Worm (Caenorhabditis elegans) whole organism, L1 larva: ENCODE data around the gene twnk-1.

Source experiments
- C04F5.9 ChIP-seq: sonication (generic microtip); optimal IDR thresholded peaks from 2 replicates; lab custom pipeline; 2016; ENCODE audit warnings: missing genetic modification characterization, missing compliant biosample characterization
- C16A3.4 ChIP-seq: fragments of 150-350 bp; optimal IDR thresholded peaks from 2 replicates; lab custom pipeline; 2014; ENCODE audit warnings: missing biosample characterization, missing genetic modification characterization
- C34B4.2 ChIP-seq: sonication (generic microtip); optimal IDR thresholded peaks from 2 replicates; lab custom pipeline; 2017; ENCODE audit warnings: mild to moderate bottlenecking, missing genetic modification characterization, missing compliant biosample characterization
- Y116A8C.19 ChIP-seq: sonication (generic microtip); optimal IDR thresholded peaks from 2 replicates; lab custom pipeline; 2016; ENCODE audit warnings: missing compliant biosample characterization, missing genetic modification characterization, borderline replicate concordance
- aly-2 ChIP-seq: fragments of 150-350 bp; optimal IDR thresholded peaks from 2 replicates; lab custom pipeline; 2014; ENCODE audit warnings: missing biosample characterization, missing genetic modification characterization
- ama-1 ChIP-seq: fragments of 150-350 bp; optimal IDR thresholded peaks from 2 replicates; lab custom pipeline; 2014
- ceh-8 ChIP-seq: fragments of 200-800 bp; sonication (Bioruptor generic); optimal IDR thresholded peaks from 2 replicates; lab custom pipeline; 2018; ENCODE audit warnings: mild to moderate bottlenecking, missing genetic modification characterization, moderate library complexity, missing compliant biosample characterization
- ceh-88 ChIP-seq: fragments of 200-800 bp; sonication (Bioruptor generic); IDR thresholded peaks from 2 replicates; pipeline ENCODE4 v1.3.6; 2022; ENCODE audit warnings: missing genetic modification characterization, missing compliant biosample characterization
- ceh-90 ChIP-seq: sonication (generic microtip); optimal IDR thresholded peaks from 2 replicates; lab custom pipeline; 2016; ENCODE audit warnings: missing genetic modification characterization, missing compliant biosample characterization
- dsc-1 ChIP-seq: sonication (generic microtip); optimal IDR thresholded peaks from 2 replicates; lab custom pipeline; 2016; ENCODE audit warnings: mild to moderate bottlenecking, missing genetic modification characterization, missing compliant biosample characterization
- efl-1 ChIP-seq, 4 experiments: fragments of 150-350 bp; optimal IDR thresholded peaks in 3 of 4; peaks in 1 of 4; 1 replicate in 1 of 4; 2 replicates in 3 of 4; lab custom pipeline; 2014; ENCODE audit warnings: missing biosample characterization in 2 of 4, missing genetic modification characterization in 2 of 4, missing genetic modification reagents in 2 of 4
- efl-3 ChIP-seq: fragments of 200-800 bp; sonication (Bioruptor generic); optimal IDR thresholded peaks from 2 replicates; lab custom pipeline; 2018; ENCODE audit warnings: mild to moderate bottlenecking, missing genetic modification characterization, missing compliant biosample characterization
- elt-2 ChIP-seq: sonication (generic microtip); optimal IDR thresholded peaks from 2 replicates; lab custom pipeline; 2016; ENCODE audit warnings: missing genetic modification characterization, mild to moderate bottlenecking, inconsistent platforms, missing compliant biosample characterization, missing genetic modification reagents
- ets-5 ChIP-seq: fragments of 200-800 bp; sonication (Bioruptor generic); IDR thresholded peaks from 2 replicates; pipeline ENCODE4 v1.3.6; 2022; ENCODE audit warnings: missing genetic modification characterization, missing compliant biosample characterization
- fkh-10 ChIP-seq: sonication (generic microtip); optimal IDR thresholded peaks from 2 replicates; lab custom pipeline; 2017; ENCODE audit warnings: missing biosample characterization, missing genetic modification reagents, missing genetic modification characterization
- fkh-8 ChIP-seq: sonication (generic microtip); optimal IDR thresholded peaks from 2 replicates; lab custom pipeline; 2016; ENCODE audit warnings: mild to moderate bottlenecking, missing genetic modification characterization, missing compliant biosample characterization
- fos-1 ChIP-seq: fragments of 150-350 bp; optimal IDR thresholded peaks from 2 replicates; lab custom pipeline; 2014; ENCODE audit warnings: missing biosample characterization, missing genetic modification characterization
- grh-1 ChIP-seq: fragments of 200-800 bp; sonication (Bioruptor generic); IDR thresholded peaks from 2 replicates; pipeline ENCODE4 v1.3.6; 2022; ENCODE audit warnings: missing genetic modification reagents, missing genetic modification characterization, missing compliant biosample characterization
- lin-13 ChIP-seq: fragments of 150-350 bp; optimal IDR thresholded peaks from 2 replicates; lab custom pipeline; 2014; ENCODE audit warnings: missing biosample characterization, missing genetic modification reagents, missing genetic modification characterization
- lin-14 ChIP-seq: fragments of 200-800 bp; sonication (Bioruptor generic); optimal IDR thresholded peaks from 2 replicates; lab custom pipeline; 2018; ENCODE audit warnings: mild to moderate bottlenecking, missing genetic modification characterization, moderate library complexity, missing compliant biosample characterization
- lin-15B ChIP-seq: fragments of 150-350 bp; sonication (generic microtip); optimal IDR thresholded peaks from 3 replicates; lab custom pipeline; 2014; ENCODE audit warnings: missing biosample characterization, missing genetic modification characterization
- lir-3 ChIP-seq: sonication (generic microtip); optimal IDR thresholded peaks from 2 replicates; lab custom pipeline; 2016; ENCODE audit warnings: mild to moderate bottlenecking, missing genetic modification characterization, moderate library complexity, missing compliant biosample characterization; ENCODE audit not compliant: poor library complexity
- mab-9 ChIP-seq: fragments of 200-800 bp; sonication (Bioruptor generic); IDR thresholded peaks from 2 replicates; pipeline ENCODE4 v1.3.6; 2022; ENCODE audit warnings: missing genetic modification reagents, missing genetic modification characterization, missing compliant biosample characterization
- mdl-1 ChIP-seq, 2 experiments: fragments of 150-350 bp; optimal IDR thresholded peaks; 2 replicates each; lab custom pipeline; 2014 to 2017; ENCODE audit warnings: missing biosample characterization in 2 of 2, missing genetic modification characterization in 2 of 2, inconsistent platforms in 1 of 2
- mef-2 ChIP-seq: fragments of 150-350 bp; optimal IDR thresholded peaks from 2 replicates; lab custom pipeline; 2014; ENCODE audit warnings: missing biosample characterization, missing genetic modification characterization
- mep-1 ChIP-seq: fragments of 150-350 bp; optimal IDR thresholded peaks from 2 replicates; lab custom pipeline; 2014; ENCODE audit warnings: missing biosample characterization, missing genetic modification characterization
- nhr-12 ChIP-seq: sonication (generic microtip); optimal IDR thresholded peaks from 2 replicates; lab custom pipeline; 2017; ENCODE audit warnings: missing biosample characterization, missing genetic modification characterization
- nhr-19 ChIP-seq: fragments of 200-800 bp; sonication (Bioruptor generic); conservative IDR thresholded peaks from 2 replicates; pipeline ENCODE4 v1.3.6; 2022; ENCODE audit warnings: missing genetic modification characterization, missing compliant biosample characterization
- nhr-20 ChIP-seq: sonication (generic microtip); optimal IDR thresholded peaks from 2 replicates; lab custom pipeline; 2016; ENCODE audit warnings: mild to moderate bottlenecking, missing genetic modification characterization, missing compliant biosample characterization
- nhr-28 ChIP-seq: fragments of 150-350 bp; optimal IDR thresholded peaks from 2 replicates; lab custom pipeline; 2014; ENCODE audit warnings: missing biosample characterization, missing genetic modification characterization
- nhr-47 ChIP-seq: sonication (generic microtip); optimal IDR thresholded peaks from 2 replicates; lab custom pipeline; 2016; ENCODE audit warnings: mild to moderate bottlenecking, missing genetic modification characterization, moderate library complexity, missing compliant biosample characterization
- nhr-76 ChIP-seq: sonication (generic microtip); optimal IDR thresholded peaks from 2 replicates; lab custom pipeline; 2017; ENCODE audit warnings: missing biosample characterization, missing genetic modification characterization
- nhr-84 ChIP-seq: sonication (generic microtip); optimal IDR thresholded peaks from 2 replicates; lab custom pipeline; 2017; ENCODE audit warnings: missing biosample characterization, missing genetic modification characterization
- nhr-85 ChIP-seq: sonication (generic microtip); peaks from one replicate; lab custom pipeline; 2016; ENCODE audit warnings: missing genetic modification characterization, inconsistent platforms, missing compliant biosample characterization
- pax-3 ChIP-seq: fragments of 200-800 bp; sonication (Bioruptor generic); optimal IDR thresholded peaks from 2 replicates; lab custom pipeline; 2018; ENCODE audit warnings: mild to moderate bottlenecking, missing genetic modification characterization, moderate library complexity, missing compliant biosample characterization
- pqm-1 ChIP-seq: sonication (generic microtip); optimal IDR thresholded peaks from 3 replicates; lab custom pipeline; 2017; ENCODE audit warnings: missing biosample characterization, missing genetic modification characterization
- skn-1 ChIP-seq: fragments of 150-350 bp; optimal IDR thresholded peaks from 2 replicates; lab custom pipeline; 2014; ENCODE audit warnings: missing biosample characterization, missing genetic modification characterization
- snu-23 ChIP-seq: sonication (generic microtip); optimal IDR thresholded peaks from 2 replicates; lab custom pipeline; 2016; ENCODE audit warnings: missing genetic modification characterization, missing compliant biosample characterization
- sptf-1 ChIP-seq: fragments of 150-350 bp; optimal IDR thresholded peaks from 2 replicates; lab custom pipeline; 2014; ENCODE audit warnings: missing biosample characterization, missing genetic modification characterization
- sup-37 ChIP-seq: fragments of 200-800 bp; sonication (Bioruptor generic); optimal IDR thresholded peaks from 2 replicates; lab custom pipeline; 2018; ENCODE audit warnings: mild to moderate bottlenecking, missing genetic modification characterization, missing compliant biosample characterization
- swsn-7 ChIP-seq: sonication (generic microtip); optimal IDR thresholded peaks from 2 replicates; lab custom pipeline; 2016; ENCODE audit warnings: missing genetic modification characterization, missing compliant biosample characterization
- unc-130 ChIP-seq: fragments of 150-350 bp; optimal IDR thresholded peaks from 2 replicates; lab custom pipeline; 2017; ENCODE audit warnings: missing biosample characterization, missing genetic modification characterization, inconsistent platforms
- unc-30 ChIP-seq: sonication (generic microtip); optimal IDR thresholded peaks from 2 replicates; lab custom pipeline; 2017; ENCODE audit warnings: missing biosample characterization, missing genetic modification characterization
- unc-62 ChIP-seq: fragments of 150-350 bp; optimal IDR thresholded peaks from 2 replicates; lab custom pipeline; 2014; ENCODE audit warnings: missing biosample characterization, missing genetic modification reagents, missing genetic modification characterization
- unc-98 ChIP-seq: fragments of 200-800 bp; sonication (Bioruptor generic); IDR thresholded peaks from 2 replicates; pipeline ENCODE4 v1.3.6; 2022; ENCODE audit warnings: missing genetic modification characterization, missing compliant biosample characterization
- xbp-1 ChIP-seq: sonication (generic microtip); optimal IDR thresholded peaks from 2 replicates; lab custom pipeline; 2016; ENCODE audit warnings: missing genetic modification characterization, missing compliant biosample characterization
- zag-1 ChIP-seq: fragments of 150-350 bp; optimal IDR thresholded peaks from 2 replicates; lab custom pipeline; 2014; ENCODE audit warnings: missing biosample characterization, missing genetic modification characterization
- zip-4 ChIP-seq: fragments of 200-800 bp; sonication (Bioruptor generic); optimal IDR thresholded peaks from 2 replicates; lab custom pipeline; 2018; ENCODE audit warnings: mild to moderate bottlenecking, missing genetic modification characterization, moderate library complexity, missing compliant biosample characterization

twnk-1 gene

ce11 chrX:5816346-5816745 lies 25.3 kb downstream of the twnk-1 start (continued):
- TF ChIP-seq ets-5 (GFP tag; lab: Robert Waterston, UW) (no peak), ceh-8 (no peak), zag-1 (tag; lab: Kevin White, UChicago) (no peak), mep-1 (tag; lab: Kevin White, UChicago) (no peak), unc-130 (no peak), xbp-1 (tag; lab: Kevin White, UChicago) (peak; percentile 3), ceh-88 (GFP tag; lab: Robert Waterston, UW) (no peak), nhr-12 (tag; lab: Kevin White, UChicago) (no peak), efl-3 (GFP tag; lab: Kevin White, UChicago) (no peak), fos-1 (tag; lab: Kevin White, UChicago) (no peak), sptf-1 (tag; lab: Kevin White, UChicago) (no peak), lir-3 (tag; lab: Kevin White, UChicago) (no peak), Y116A8C.19 (no peak), skn-1 (no peak), ceh-90 (no peak), aly-2 (no peak), C16A3.4 (tag; lab: Kevin White, UChicago) (no peak), lin-13 (no peak), sup-37 (GFP tag; lab: Kevin White, UChicago) (no peak), mab-9 (GFP tag; lab: Robert Waterston, UW) (no peak), ama-1 (lab: Kevin White, UChicago) (no peak), C04F5.9 (no peak), nhr-47 (tag; lab: Kevin White, UChicago) (peak; percentile 12), snu-23 (GFP tag; lab: Kevin White, UChicago) (no peak)

ce11 chrX:5817078-5817477 lies 26.1 kb downstream of the twnk-1 start:
- TF ChIP-seq lin-14 (GFP tag; lab: Kevin White, UChicago) (no peak), C34B4.2 (tag; lab: Kevin White, UChicago) (no peak), C04F5.9 (no peak), ceh-90 (no peak), mdl-1 (tag; optimal IDR thresholded peaks at IDR 0.05; lab: Kevin White, UChicago) (no peak), elt-2 (no peak), sup-37 (GFP tag; lab: Kevin White, UChicago) (no peak), nhr-76 (tag; lab: Kevin White, UChicago) (no peak)

- TF ChIP-seq lin-14 (GFP tag; lab: Kevin White, UChicago) = no peak
- no peak for TF ChIP-seq nhr-12 (tag; lab: Kevin White, UChicago)
- peak; percentile 33 for TF ChIP-seq nhr-85 (tag; lab: Kevin White, UChicago)
- no peak for TF ChIP-seq efl-1 (optimal IDR thresholded peaks at IDR 0.05; lab: Kevin White, UChicago)
- peak in 1 of 2 experiments; percentile 39 for TF ChIP-seq efl-1 (GFP tag; optimal IDR thresholded peaks at IDR 0.05 in 1 of 2; lab: Kevin White, UChicago)
- no peak for TF ChIP-seq nhr-20
Observed at ce11 chrX:5818176-5818575, 27.2 kb downstream of the twnk-1 start.

ce11 chrX:5819702-5820470 lies 28.9 kb downstream of the twnk-1 start:
- TF ChIP-seq unc-130 (no peak), C16A3.4 (tag; lab: Kevin White, UChicago) (no peak), dsc-1 (tag; lab: Kevin White, UChicago) (peak; percentile 57), unc-30 (no peak), pax-3 (tag; lab: Kevin White, UChicago) (no peak), fkh-8 (no peak), lin-15B (tag; lab: Kevin White, UChicago) (no peak), fkh-10 (GFP tag; lab: Kevin White, UChicago) (peak; percentile 52), unc-62 (no peak), elt-2 (no peak), pqm-1 (tag; lab: Kevin White, UChicago) (no peak), mep-1 (tag; lab: Kevin White, UChicago) (peak; percentile 57), zip-4 (GFP tag; lab: Kevin White, UChicago) (no peak), unc-98 (GFP tag; lab: Robert Waterston, UW) (no peak), nhr-84 (tag; lab: Kevin White, UChicago) (no peak), nhr-19 (GFP tag; lab: Robert Waterston, UW) (peak; percentile 39), aly-2 (no peak), sup-37 (GFP tag; lab: Kevin White, UChicago) (no peak), mef-2 (tag; lab: Kevin White, UChicago) (no peak), grh-1 (GFP tag; lab: Robert Waterston, UW) (no peak), swsn-7 (tag; lab: Kevin White, UChicago) (no peak), nhr-28 (tag; lab: Kevin White, UChicago) (no peak)
